Fruit fly (Drosophila melanogaster) whole organism, wandering third instar larva: ENCODE results near the gene CG12448.

ENCODE experiments used
- Abd-B ChIP-seq: fragments of >200 bp; optimal IDR thresholded peaks from 2 replicates; lab custom pipeline; 2017; ENCODE audit warnings: missing biosample characterization, missing genetic modification characterization
- CG32264 ChIP-seq: fragments of 200-800 bp; sonication (Bioruptor generic); optimal IDR thresholded peaks from 2 replicates; lab custom pipeline; 2016; ENCODE audit warnings: missing biosample characterization, missing genetic modification characterization
- CG9705 ChIP-seq: fragments of 200-800 bp; sonication (Bioruptor generic); optimal IDR thresholded peaks from 2 replicates; lab custom pipeline; 2018; ENCODE audit warnings: missing biosample characterization, mild to moderate bottlenecking, missing genetic modification characterization
- CrebA ChIP-seq: fragments of 200-800 bp; sonication (Bioruptor generic); optimal IDR thresholded peaks from 2 replicates; lab custom pipeline; 2016; ENCODE audit warnings: missing biosample characterization, mild to moderate bottlenecking, missing genetic modification characterization, borderline replicate concordance
- Dfd ChIP-seq: fragments of >200 bp; optimal IDR thresholded peaks from 2 replicates; lab custom pipeline; 2017; ENCODE audit warnings: missing biosample characterization, missing genetic modification characterization
- Dif ChIP-seq: fragments of 200-275, 200-300 bp; sonication (Bioruptor generic); optimal IDR thresholded peaks from 2 replicates; lab custom pipeline; 2018; ENCODE audit warnings: missing biosample characterization, missing genetic modification characterization; ENCODE audit not compliant: partially characterized antibody
- GATAd ChIP-seq: sonication (Bioruptor generic); optimal IDR thresholded peaks from 2 replicates; lab custom pipeline; 2016; ENCODE audit warnings: missing biosample characterization, missing genetic modification characterization
- HLH106 ChIP-seq: fragments of 200-800 bp; optimal IDR thresholded peaks from 3 replicates; lab custom pipeline; 2019; ENCODE audit warnings: missing biosample characterization, mild to moderate bottlenecking, missing genetic modification characterization, moderate library complexity
- Hnf4 ChIP-seq: fragments of 200-800 bp; sonication (Bioruptor generic); optimal IDR thresholded peaks from 2 replicates; lab custom pipeline; 2016; ENCODE audit warnings: missing biosample characterization, mild to moderate bottlenecking, missing genetic modification characterization
- Hr78 ChIP-seq: fragments of >200 bp; optimal IDR thresholded peaks from 2 replicates; lab custom pipeline; 2017; ENCODE audit warnings: missing biosample characterization, missing genetic modification characterization
- Hr83 ChIP-seq: fragments of 200-300 bp; sonication (Bioruptor generic); optimal IDR thresholded peaks from 2 replicates; lab custom pipeline; 2016; ENCODE audit warnings: missing biosample characterization, mild to moderate bottlenecking, missing genetic modification characterization, moderate library complexity; ENCODE audit not compliant: poor library complexity, severe bottlenecking
- Jra ChIP-seq: sonication (Bioruptor generic); optimal IDR thresholded peaks from 2 replicates; lab custom pipeline; 2016; ENCODE audit warnings: missing biosample characterization, missing genetic modification characterization
- Mio ChIP-seq: sonication (Bioruptor generic); optimal IDR thresholded peaks from 2 replicates; lab custom pipeline; 2016; ENCODE audit warnings: missing biosample characterization, missing genetic modification characterization
- Myc ChIP-seq: fragments of >200 bp; optimal IDR thresholded peaks from 2 replicates; lab custom pipeline; 2017
- N ChIP-seq: fragments of >200 bp; optimal IDR thresholded peaks from 2 replicates; lab custom pipeline; 2018; ENCODE audit warnings: missing biosample characterization, missing external identifiers, missing genetic modification characterization
- OdsH ChIP-seq: fragments of 200-800 bp; sonication (Bioruptor generic); optimal IDR thresholded peaks from 2 replicates; lab custom pipeline; 2016; ENCODE audit warnings: missing biosample characterization, mild to moderate bottlenecking, missing genetic modification characterization
- Rel ChIP-seq, 2 experiments: fragments of 200-800 bp; sonication (Bioruptor generic) in 1 of 2; optimal IDR thresholded peaks; 2 replicates in 1 of 2; 3 replicates in 1 of 2; lab custom pipeline; 2016 to 2019; ENCODE audit warnings: mild to moderate bottlenecking in 2 of 2, missing biosample characterization in 2 of 2, missing genetic modification characterization in 2 of 2, moderate library complexity in 1 of 2
- Sp1 ChIP-seq: fragments of 200-800 bp; sonication (Bioruptor generic); optimal IDR thresholded peaks from 3 replicates; lab custom pipeline; 2019; ENCODE audit warnings: missing biosample characterization, mild to moderate bottlenecking, missing genetic modification characterization, moderate library complexity
- Vsx2 ChIP-seq: fragments of 200-300, 225-300 bp; sonication (Bioruptor generic); optimal IDR thresholded peaks from 2 replicates; lab custom pipeline; 2018; ENCODE audit warnings: missing biosample characterization, missing genetic modification characterization; ENCODE audit not compliant: partially characterized antibody
- br ChIP-seq: fragments of 200-800 bp; sonication (Bioruptor generic); optimal IDR thresholded peaks from 2 replicates; lab custom pipeline; 2016; ENCODE audit warnings: missing biosample characterization, missing genetic modification characterization
- brk ChIP-seq: fragments of 200-800 bp; sonication (Bioruptor generic); optimal IDR thresholded peaks from 2 replicates; lab custom pipeline; 2016; ENCODE audit warnings: missing biosample characterization, mild to moderate bottlenecking, missing genetic modification characterization
- dl ChIP-seq, 2 experiments: fragments of 175-275, 200-275 bp in 1 of 2; fragments of 200-275 bp in 1 of 2; sonication (Bioruptor generic); optimal IDR thresholded peaks; lab custom pipeline; 2018; ENCODE audit warnings: mild to moderate bottlenecking in 2 of 2, missing biosample characterization in 2 of 2, missing genetic modification characterization in 2 of 2, moderate library complexity in 2 of 2; ENCODE audit not compliant: partially characterized antibody in 2 of 2, insufficient read depth in 1 of 2
- dmrt93B ChIP-seq: fragments of 200-800 bp; sonication (Bioruptor generic); optimal IDR thresholded peaks from 2 replicates; lab custom pipeline; 2018; ENCODE audit warnings: missing biosample characterization, mild to moderate bottlenecking, missing genetic modification characterization
- dsf ChIP-seq: sonication (Bioruptor generic); optimal IDR thresholded peaks from 2 replicates; lab custom pipeline; 2016; ENCODE audit warnings: missing biosample characterization, missing genetic modification characterization, borderline replicate concordance
- ey ChIP-seq: fragments of 200-800 bp; sonication (Bioruptor generic); optimal IDR thresholded peaks from 2 replicates; lab custom pipeline; 2016; ENCODE audit warnings: missing biosample characterization, missing genetic modification characterization
- foxo ChIP-seq, 2 experiments: fragments of 200-800 bp; sonication (Bioruptor generic); optimal IDR thresholded peaks; 2 replicates in 1 of 2; 3 replicates in 1 of 2; lab custom pipeline; 2016 to 2017; ENCODE audit warnings: missing biosample characterization in 2 of 2, missing genetic modification characterization in 2 of 2
- fru ChIP-seq: fragments of 200-800 bp; sonication (Bioruptor generic); optimal IDR thresholded peaks from 3 replicates; lab custom pipeline; 2016; ENCODE audit warnings: missing biosample characterization, mild to moderate bottlenecking, missing genetic modification characterization
- h ChIP-seq: fragments of 200-800 bp; sonication (Bioruptor generic); optimal IDR thresholded peaks from 3 replicates; lab custom pipeline; 2016; ENCODE audit warnings: missing biosample characterization, mild to moderate bottlenecking, missing genetic modification characterization
- jim ChIP-seq: fragments of 175-275, 200-325 bp; sonication (Bioruptor generic); optimal IDR thresholded peaks from 2 replicates; lab custom pipeline; 2016; ENCODE audit warnings: missing biosample characterization, mild to moderate bottlenecking, missing genetic modification characterization
- lola ChIP-seq: fragments of >200 bp; optimal IDR thresholded peaks from 2 replicates; lab custom pipeline; 2017; ENCODE audit warnings: missing biosample characterization, missing genetic modification characterization
- pan ChIP-seq: fragments of >200 bp; optimal IDR thresholded peaks from 2 replicates; lab custom pipeline; 2017
- psq ChIP-seq: fragments of 200-800 bp; sonication (Bioruptor generic); optimal IDR thresholded peaks from 3 replicates; lab custom pipeline; 2017; ENCODE audit warnings: missing biosample characterization, mild to moderate bottlenecking, missing genetic modification characterization, moderate library complexity
- rgr ChIP-seq: fragments of 200-800 bp; sonication (Bioruptor generic); optimal IDR thresholded peaks from 3 replicates; lab custom pipeline; 2016; ENCODE audit warnings: missing biosample characterization, mild to moderate bottlenecking, missing genetic modification characterization
- sage ChIP-seq: fragments of 200-800 bp; sonication (Bioruptor generic); optimal IDR thresholded peaks from 2 replicates; lab custom pipeline; 2016; ENCODE audit warnings: missing biosample characterization, mild to moderate bottlenecking, missing genetic modification characterization
- sv ChIP-seq: fragments of 200-800 bp; sonication (Bioruptor generic); optimal IDR thresholded peaks from 3 replicates; lab custom pipeline; 2016; ENCODE audit warnings: missing biosample characterization, missing genetic modification characterization
- tai ChIP-seq: sonication (Bioruptor generic); optimal IDR thresholded peaks from 2 replicates; lab custom pipeline; 2016; ENCODE audit warnings: missing biosample characterization, missing genetic modification characterization
- usp ChIP-seq: fragments of >200 bp; optimal IDR thresholded peaks from 2 replicates; lab custom pipeline; 2017; ENCODE audit warnings: missing biosample characterization, missing genetic modification characterization
- woc ChIP-seq: sonication (Bioruptor generic); optimal IDR thresholded peaks from 2 replicates; lab custom pipeline; 2016; ENCODE audit warnings: missing biosample characterization, mild to moderate bottlenecking, missing genetic modification characterization

The CG12448 gene

dm6 chr2L:15911591-15912007, 29.6 kb upstream of the CG12448 start:
- TF ChIP-seq Dif (GFP tag; lab: Kevin White, UChicago) (peak; percentile 89), Hr83 (GFP tag; lab: Kevin White, UChicago) (no peak), Rel (GFP tag; optimal IDR thresholded peaks at IDR 0.05; lab: Kevin White, UChicago) (no peak), Rel (tag; optimal IDR thresholded peaks at IDR 0.05; lab: Kevin White, UChicago) (peak; percentile 93), Vsx2 (peak; percentile 84), dl (GFP tag; optimal IDR thresholded peaks at IDR 0.05; lab: Kevin White, UChicago; ENCODE audit: insufficient read depth in 1 of 2, partially characterized antibody in 2 of 2) (peak; percentile 89 to 95), HLH106 (tag; lab: Kevin White, UChicago) (no peak), h (GFP tag; lab: Kevin White, UChicago) (peak; percentile 65)
- TF ChIP-seq, all 38 proteins: peak for 5

- TF ChIP-seq CG32264 (no peak), psq (GFP tag; lab: Kevin White, UChicago) (peak; percentile 89), Hr83 (GFP tag; lab: Kevin White, UChicago) (no peak), CG9705 (GFP tag; lab: Kevin White, UChicago) (peak; percentile 81), lola (GFP tag; lab: Kevin White, UChicago) (no peak), Mio (no peak), sv (GFP tag; lab: Kevin White, UChicago) (peak; percentile 77), sage (GFP tag; lab: Kevin White, UChicago) (peak; percentile 30), Hnf4 (GFP tag; lab: Kevin White, UChicago) (peak; percentile 39), N (no peak), h (GFP tag; lab: Kevin White, UChicago) (peak; percentile 55), Jra (GFP tag; lab: Kevin White, UChicago) (no peak), usp (no peak), Dfd (GFP tag; lab: Kevin White, UChicago) (peak; percentile 39), Rel (GFP tag; optimal IDR thresholded peaks at IDR 0.05; lab: Kevin White, UChicago) (peak; percentile 43), Rel (tag; optimal IDR thresholded peaks at IDR 0.05; lab: Kevin White, UChicago) (no peak), fru (GFP tag; lab: Kevin White, UChicago) (peak; percentile 78), rgr (GFP tag; lab: Kevin White, UChicago) (peak; percentile 94), tai (GFP tag; lab: Kevin White, UChicago) (peak; percentile 53), OdsH (GFP tag; lab: Kevin White, UChicago) (peak; percentile 95), pan (lab: Kevin White, UChicago) (no peak), dsf (GFP tag; lab: Kevin White, UChicago) (peak; percentile 44), jim (GFP tag; lab: Kevin White, UChicago) (no peak), Sp1 (GFP tag; lab: Kevin White, UChicago) (peak; percentile 90), dmrt93B (GFP tag; lab: Kevin White, UChicago) (peak; percentile 86), foxo (GFP tag; optimal IDR thresholded peaks at IDR 0.05; lab: Kevin White, UChicago) (peak in 1 of 2 experiments; percentile 90), dl (GFP tag; optimal IDR thresholded peaks at IDR 0.05; lab: Kevin White, UChicago; ENCODE audit: insufficient read depth in 1 of 2, partially characterized antibody in 2 of 2) (no peak), Vsx2 (no peak), br (GFP tag; lab: Kevin White, UChicago) (peak; percentile 24), Hr78 (GFP tag; lab: Kevin White, UChicago) (no peak), Abd-B (GFP tag; lab: Kevin White, UChicago) (no peak), GATAd (GFP tag; lab: Kevin White, UChicago) (no peak), Dif (GFP tag; lab: Kevin White, UChicago) (peak; percentile 31), HLH106 (tag; lab: Kevin White, UChicago) (peak; percentile 94), ey (peak; percentile 79), woc (GFP tag; lab: Kevin White, UChicago) (peak; percentile 39), CrebA (peak; percentile 30), brk (GFP tag; lab: Kevin White, UChicago) (peak; percentile 52), Myc (lab: Kevin White, UChicago) (no peak)
These were observed 29.0 kb upstream of the CG12448 start for dm6 chr2L:15912008-15912900.
